Worm (Caenorhabditis elegans) whole organism, early embryonic: ENCODE data around the gene htas-1.

Experiments
- B0310.2 ChIP-seq: sonication (generic microtip); optimal IDR thresholded peaks from 2 replicates; lab custom pipeline; 2016; ENCODE audit warnings: mild to moderate bottlenecking, missing genetic modification characterization, missing compliant biosample characterization
- F13C5.2 ChIP-seq: sonication (generic microtip); optimal IDR thresholded peaks from 2 replicates; lab custom pipeline; 2017; ENCODE audit warnings: mild to moderate bottlenecking, missing genetic modification characterization, inconsistent platforms, missing compliant biosample characterization
- aly-1 ChIP-seq: sonication (generic microtip); optimal IDR thresholded peaks from 2 replicates; lab custom pipeline; 2016; ENCODE audit warnings: missing genetic modification characterization, missing compliant biosample characterization
- ama-1 ChIP-seq: fragments of 150-350 bp; optimal IDR thresholded peaks from 2 replicates; lab custom pipeline; 2014
- ceh-13 ChIP-seq: fragments of 200-800 bp; sonication (Bioruptor generic); optimal IDR thresholded peaks from 2 replicates; lab custom pipeline; 2018; ENCODE audit warnings: mild to moderate bottlenecking, missing genetic modification characterization, missing compliant biosample characterization
- ceh-36 ChIP-seq: sonication (generic microtip); optimal IDR thresholded peaks from 2 replicates; lab custom pipeline; 2016; ENCODE audit warnings: missing genetic modification characterization, inconsistent platforms, missing compliant biosample characterization
- ets-7 ChIP-seq: sonication (generic microtip); optimal IDR thresholded peaks from 2 replicates; lab custom pipeline; 2016; ENCODE audit warnings: missing genotype, missing genetic modification characterization, missing compliant biosample characterization
- flt-1 ChIP-seq: fragments of 200-800 bp; sonication (Bioruptor generic); IDR thresholded peaks from 2 replicates; pipeline ENCODE4 v1.3.6; 2022; ENCODE audit warnings: missing genetic modification characterization, missing compliant biosample characterization
- hmbx-1 ChIP-seq: sonication (generic microtip); optimal IDR thresholded peaks from 2 replicates; lab custom pipeline; 2016; ENCODE audit warnings: mild to moderate bottlenecking, missing genetic modification characterization, missing compliant biosample characterization
- hmg-4 ChIP-seq: fragments of 200-800 bp; sonication (Bioruptor generic); optimal IDR thresholded peaks from 2 replicates; lab custom pipeline; 2018; ENCODE audit warnings: mild to moderate bottlenecking, missing genetic modification characterization, missing compliant biosample characterization
- sea-1 ChIP-seq: fragments of 200-800 bp; sonication (Bioruptor generic); conservative IDR thresholded peaks from 2 replicates; pipeline ENCODE4 v1.3.6; 2022; ENCODE audit warnings: missing genetic modification characterization, missing compliant biosample characterization
- tbx-37 ChIP-seq: fragments of 200-800 bp; sonication (Bioruptor generic); conservative IDR thresholded peaks from 2 replicates; pipeline ENCODE4 v1.3.6; 2022; ENCODE audit warnings: missing genetic modification reagents, missing genetic modification characterization, missing compliant biosample characterization
- tra-4 ChIP-seq: sonication (generic microtip); optimal IDR thresholded peaks from 2 replicates; lab custom pipeline; 2017; ENCODE audit warnings: missing genetic modification characterization, missing compliant biosample characterization

Gene htas-1

ce11 chrIV:9633889-9634288 is 49.4 kb downstream of the htas-1 start:
- TF ChIP-seq ceh-36 (tag; lab: Kevin White, UChicago) = no peak
- no peak for TF ChIP-seq tra-4 (tag; lab: Kevin White, UChicago)
- TF ChIP-seq sea-1 (GFP tag; lab: Robert Waterston, UW) = no peak
- no peak for TF ChIP-seq F13C5.2 (tag; lab: Kevin White, UChicago)
- TF ChIP-seq ama-1 (lab: Kevin White, UChicago) = no peak
- no peak for TF ChIP-seq aly-1 (tag; lab: Kevin White, UChicago)
- TF ChIP-seq tbx-37 (GFP tag; lab: Robert Waterston, UW) = no peak
- TF ChIP-seq hmg-4 (GFP tag; lab: Kevin White, UChicago) = no peak
- no peak for TF ChIP-seq hmbx-1 (tag; lab: Kevin White, UChicago)
- no peak for TF ChIP-seq ceh-13 (GFP tag; lab: Kevin White, UChicago)
- TF ChIP-seq B0310.2 = no peak
- no peak for TF ChIP-seq flt-1 (GFP tag; lab: Robert Waterston, UW)
- no peak for TF ChIP-seq ets-7
